Worm (Caenorhabditis elegans) whole organism, mixed stage, embryonic: ENCODE data around the gene daf-1.
A peak's percentile ranks its signal among the peaks of the same experiment; 100 is the strongest.

Experiments used
- hlh-1 ChIP-seq: fragments of 150-350 bp; optimal IDR thresholded peaks from 2 replicates; lab custom pipeline; 2014; ENCODE audit warnings: missing biosample characterization, missing genetic modification reagents, missing genetic modification characterization
- lin-13 ChIP-seq: fragments of 150-350 bp; optimal IDR thresholded peaks from 2 replicates; lab custom pipeline; 2014; ENCODE audit warnings: missing biosample characterization, missing genetic modification characterization
- nhr-237 ChIP-seq: fragments of 150-350 bp; optimal IDR thresholded peaks from 2 replicates; lab custom pipeline; 2014; ENCODE audit warnings: missing biosample characterization, missing genetic modification characterization
- snpc-4 ChIP-seq: fragments of 150-350 bp; optimal IDR thresholded peaks from 2 replicates; lab custom pipeline; 2014; ENCODE audit warnings: missing biosample characterization, missing genetic modification characterization
- sptf-1 ChIP-seq: sonication (generic microtip); optimal IDR thresholded peaks from 2 replicates; lab custom pipeline; 2017; ENCODE audit warnings: mild to moderate bottlenecking, missing genetic modification characterization, moderate library complexity, missing compliant biosample characterization
- unc-62 ChIP-seq: fragments of 150-350 bp; optimal IDR thresholded peaks from 2 replicates; lab custom pipeline; 2014; ENCODE audit warnings: missing biosample characterization, missing genetic modification reagents, missing genetic modification characterization
- ztf-11 ChIP-seq: fragments of 150-350 bp; optimal IDR thresholded peaks from 2 replicates; lab custom pipeline; 2014; ENCODE audit warnings: missing biosample characterization, missing genetic modification characterization

- TF ChIP-seq nhr-237 (tag; lab: Kevin White, UChicago) (peak; percentile 18), unc-62 (GFP tag; lab: Kevin White, UChicago) (no peak), hlh-1 (tag; lab: Kevin White, UChicago) (no peak), snpc-4 (tag; lab: Kevin White, UChicago) (no peak), lin-13 (tag; lab: Kevin White, UChicago) (peak; percentile 66), sptf-1 (tag; lab: Kevin White, UChicago) (no peak), ztf-11 (no peak)
Measured at ce11 chrIV:125881-126781, 6.1 kb upstream of the daf-1 start, which contains the start of the genes grld-1 and cox-6C.
